Worm (Caenorhabditis elegans): ENCODE data around the gene scl-21.

- TF ChIP-seq ztf-11 (tag; optimal IDR thresholded peaks at IDR 0.05) (no peak), fkh-10 (GFP tag; optimal IDR thresholded peaks at IDR 0.05) (no peak), tbx-2 (tag; optimal IDR thresholded peaks at IDR 0.05) (no peak), nhr-11 (tag; optimal IDR thresholded peaks at IDR 0.05) (no peak), nhr-28 (tag; optimal IDR thresholded peaks at IDR 0.05) (no peak), mdl-1 (tag; optimal IDR thresholded peaks at IDR 0.05) (no peak), snpc-4 (tag; optimal IDR thresholded peaks at IDR 0.05) (no peak), pha-4 (tag; optimal IDR thresholded peaks at IDR 0.05) (peak; percentile 38), elt-1 (tag; optimal IDR thresholded peaks at IDR 0.05) (no peak), ceh-16 (tag; optimal IDR thresholded peaks at IDR 0.05) (no peak), elt-3 (tag; optimal IDR thresholded peaks at IDR 0.05) (no peak), ztf-4 (tag; optimal IDR thresholded peaks at IDR 0.05) (no peak)
These were observed 38.0 kb upstream of the scl-21 start for ce11 chrV:19533480-19533879.

Measured in whole organism, L3 larva.